Worm (Caenorhabditis elegans): ENCODE measurements around the gene ZC21.10.

ZC21.10 gene

ce11 chrIII:8564372-8564771 lies 34.5 kb downstream of the ZC21.10 start:
- TF ChIP-seq hrde-1 (tag; optimal IDR thresholded peaks at IDR 0.05; ENCODE audit: borderline replicate concordance) (no peak), D2030.7 (GFP tag; IDR thresholded peaks at IDR 0.05) (no peak), K11D2.4 (GFP tag; IDR thresholded peaks at IDR 0.05) (no peak), nhr-80 (tag; optimal IDR thresholded peaks at IDR 0.05) (no peak), efl-1 (GFP tag; optimal IDR thresholded peaks at IDR 0.05) (no peak), xnd-1 (tag; optimal IDR thresholded peaks at IDR 0.05) (no peak), dox-1 (GFP tag; IDR thresholded peaks at IDR 0.05) (no peak), ztf-26 (tag; optimal IDR thresholded peaks at IDR 0.05) (no peak), lin-35 (GFP tag; optimal IDR thresholded peaks at IDR 0.05) (no peak), let-526 (GFP tag; IDR thresholded peaks at IDR 0.05) (no peak), attf-3 (GFP tag; conservative IDR thresholded peaks at IDR 0.05) (no peak), C06A6.2 (GFP tag; conservative IDR thresholded peaks at IDR 0.05) (no peak), K12H6.12 (tag; optimal IDR thresholded peaks at IDR 0.05) (no peak), rec-8 (tag; optimal IDR thresholded peaks at IDR 0.05) (no peak), ztf-28 (GFP tag; IDR thresholded peaks at IDR 0.05) (no peak), unc-130 (GFP tag; optimal IDR thresholded peaks at IDR 0.05) (no peak)

- TF ChIP-seq F39B2.1 (GFP tag; IDR thresholded peaks at IDR 0.05) (no peak), egrh-3 (GFP tag; IDR thresholded peaks at IDR 0.05) (peak; percentile 72; the same call in 1 of the 2 replicates)
Measured at ce11 chrIII:8570289-8570688, 40.4 kb downstream of the ZC21.10 start.

ce11 chrIII:8571845-8572244 lies 42.0 kb downstream of the ZC21.10 start:
- TF ChIP-seq snpc-3.4 (tag; optimal IDR thresholded peaks at IDR 0.05) (no peak), somi-1 (GFP tag; optimal IDR thresholded peaks at IDR 0.05) (no peak), atf-7 (tag; optimal IDR thresholded peaks at IDR 0.05) (no peak), sea-2 (GFP tag; IDR thresholded peaks at IDR 0.05) (no peak), C06A6.2 (GFP tag; conservative IDR thresholded peaks at IDR 0.05) (no peak), hmg-1.2 (GFP tag; IDR thresholded peaks at IDR 0.05) (no peak), mes-4 (tag; optimal IDR thresholded peaks at IDR 0.05) (no peak), ztf-25 (GFP tag; IDR thresholded peaks at IDR 0.05) (no peak), nfya-2 (GFP tag; IDR thresholded peaks at IDR 0.05) (no peak), nfya-1 (tag; optimal IDR thresholded peaks at IDR 0.05; ENCODE audit: borderline replicate concordance, insufficient read depth) (no peak)

ce11 chrIII:8573301-8573700 lies 43.4 kb downstream of the ZC21.10 start:
- no peak for TF ChIP-seq Y53F4B.3 (GFP tag; IDR thresholded peaks at IDR 0.05)
- no peak for TF ChIP-seq lag-1 (GFP tag; IDR thresholded peaks at IDR 0.05)
- TF ChIP-seq lir-1 (GFP tag; conservative IDR thresholded peaks at IDR 0.05), result no peak
- TF ChIP-seq F10E7.11 (tag; optimal IDR thresholded peaks at IDR 0.05), result no peak
- no peak for TF ChIP-seq sea-2 (GFP tag; IDR thresholded peaks at IDR 0.05)
- no peak for TF ChIP-seq egl-18 (GFP tag; IDR thresholded peaks at IDR 0.05)

- TF ChIP-seq ama-1 (optimal IDR thresholded peaks at IDR 0.05), result no peak
- no peak for TF ChIP-seq ama-1 (GFP tag; optimal IDR thresholded peaks at IDR 0.05)
- TF ChIP-seq B0336.3 (GFP tag; IDR thresholded peaks at IDR 0.05), result no peak
- TF ChIP-seq F55B11.4 (tag; optimal IDR thresholded peaks at IDR 0.05; ENCODE audit: borderline replicate concordance, insufficient read depth), result no peak
- TF ChIP-seq ztf-3 (GFP tag; optimal IDR thresholded peaks at IDR 0.05), result no peak
- TF ChIP-seq aptf-2 (GFP tag; conservative IDR thresholded peaks at IDR 0.05), result no peak
- TF ChIP-seq Y53F4B.3 (GFP tag; IDR thresholded peaks at IDR 0.05), result no peak
- TF ChIP-seq F52B5.7 (tag; optimal IDR thresholded peaks at IDR 0.05), result no peak
- TF ChIP-seq rcor-1 (GFP tag; IDR thresholded peaks at IDR 0.05), result no peak
- no peak for TF ChIP-seq ceh-58 (GFP tag; IDR thresholded peaks at IDR 0.05)
Measured at ce11 chrIII:8573869-8574268, 44.0 kb downstream of the ZC21.10 start.

Data from whole organism, young adult.